Worm (Caenorhabditis elegans) whole organism, L2 larva: Measurements from ENCODE around the gene ssp-35.

ENCODE experiments used
- C34F6.9 ChIP-seq: fragments of 150-350 bp; optimal IDR thresholded peaks from 2 replicates; lab custom pipeline; 2014; ENCODE audit warnings: missing biosample characterization, missing genetic modification characterization
- R02D3.7 ChIP-seq: fragments of 150-350 bp; optimal IDR thresholded peaks from 2 replicates; lab custom pipeline; 2014; ENCODE audit warnings: missing biosample characterization, missing genetic modification characterization
- Y55F3AM.14 ChIP-seq: fragments of 200-800 bp; sonication (Bioruptor generic); optimal IDR thresholded peaks from 2 replicates; lab custom pipeline; 2018; ENCODE audit warnings: mild to moderate bottlenecking, missing genetic modification characterization, missing compliant biosample characterization
- ZK546.5 ChIP-seq: sonication (generic microtip); optimal IDR thresholded peaks from 2 replicates; lab custom pipeline; 2017; ENCODE audit warnings: missing biosample characterization, missing genetic modification characterization
- aly-2 ChIP-seq: fragments of 150-350 bp; optimal IDR thresholded peaks from 2 replicates; lab custom pipeline; 2014; ENCODE audit warnings: missing biosample characterization, missing genetic modification characterization
- ama-1 ChIP-seq: fragments of 150-350 bp; optimal IDR thresholded peaks from 2 replicates; lab custom pipeline; 2018; ENCODE audit warnings: inconsistent platforms
- blmp-1 ChIP-seq: sonication (generic microtip); optimal IDR thresholded peaks from 2 replicates; lab custom pipeline; 2017; ENCODE audit warnings: missing genetic modification characterization, mild to moderate bottlenecking, missing compliant biosample characterization, antibody characterized with exemption, moderate library complexity; ENCODE audit not compliant: insufficient read depth
- ceh-82 ChIP-seq: fragments of 150-350 bp; optimal IDR thresholded peaks from 2 replicates; lab custom pipeline; 2014; ENCODE audit warnings: missing biosample characterization, missing genetic modification characterization
- crh-2 ChIP-seq: sonication (generic microtip); optimal IDR thresholded peaks from 2 replicates; lab custom pipeline; 2017; ENCODE audit warnings: missing biosample characterization, missing genetic modification characterization
- dmd-4 ChIP-seq: sonication (generic microtip); optimal IDR thresholded peaks from 2 replicates; lab custom pipeline; 2017; ENCODE audit warnings: missing biosample characterization, missing genetic modification characterization
- egl-27 ChIP-seq: sonication (generic microtip); optimal IDR thresholded peaks from 3 replicates; lab custom pipeline; 2017; ENCODE audit warnings: missing biosample characterization, missing genetic modification reagents, missing genetic modification characterization
- elt-1 ChIP-seq: fragments of 150-350 bp; optimal IDR thresholded peaks from 2 replicates; lab custom pipeline; 2014; ENCODE audit warnings: missing biosample characterization, missing genetic modification characterization
- fos-1 ChIP-seq: fragments of 150-350 bp; optimal IDR thresholded peaks from 2 replicates; lab custom pipeline; 2014; ENCODE audit warnings: missing biosample characterization, missing genetic modification characterization
- gmeb-1 ChIP-seq: fragments of 150-350 bp; optimal IDR thresholded peaks from 2 replicates; lab custom pipeline; 2014; ENCODE audit warnings: missing biosample characterization, missing genetic modification characterization
- lin-11 ChIP-seq: fragments of 150-350 bp; sonication (generic microtip); optimal IDR thresholded peaks from 2 replicates; lab custom pipeline; 2014; ENCODE audit warnings: missing biosample characterization, missing genetic modification characterization, inconsistent platforms, mixed read lengths
- lin-13 ChIP-seq: fragments of 150-350 bp; optimal IDR thresholded peaks from 2 replicates; lab custom pipeline; 2014; ENCODE audit warnings: missing biosample characterization, missing genetic modification reagents, missing genetic modification characterization
- lsy-2 ChIP-seq, 2 experiments: fragments of 150-350 bp in 1 of 2; sonication (generic microtip) in 1 of 2; optimal IDR thresholded peaks; 2 replicates each; lab custom pipeline; 2014 to 2017; ENCODE audit warnings: missing biosample characterization in 2 of 2, missing genetic modification characterization in 2 of 2
- mab-5 ChIP-seq: fragments of 150-350 bp; optimal IDR thresholded peaks from 2 replicates; lab custom pipeline; 2014; ENCODE audit warnings: missing biosample characterization, missing genetic modification characterization
- mbf-1 ChIP-seq: sonication (generic microtip); optimal IDR thresholded peaks from 2 replicates; lab custom pipeline; 2017; ENCODE audit warnings: missing biosample characterization, missing genetic modification characterization
- mdl-1 ChIP-seq, 2 experiments: fragments of 150-350 bp in 1 of 2; sonication (generic microtip) in 1 of 2; optimal IDR thresholded peaks; 2 replicates each; lab custom pipeline; 2017; ENCODE audit warnings: missing biosample characterization in 2 of 2, missing genetic modification characterization in 2 of 2
- nhr-10 ChIP-seq: sonication (generic microtip); optimal IDR thresholded peaks from 2 replicates; lab custom pipeline; 2017; ENCODE audit warnings: missing biosample characterization, missing genetic modification characterization
- nhr-11 ChIP-seq: fragments of 150-350 bp; optimal IDR thresholded peaks from 2 replicates; lab custom pipeline; 2014; ENCODE audit warnings: missing biosample characterization, missing genetic modification characterization
- nhr-12 ChIP-seq: fragments of 150-350 bp; optimal IDR thresholded peaks from 2 replicates; lab custom pipeline; 2014; ENCODE audit warnings: missing biosample characterization, missing genetic modification characterization
- nhr-129 ChIP-seq: fragments of 150-350 bp; optimal IDR thresholded peaks from 2 replicates; lab custom pipeline; 2014; ENCODE audit warnings: missing biosample characterization, missing genetic modification characterization
- nhr-21 ChIP-seq: fragments of 150-350 bp; optimal IDR thresholded peaks from 2 replicates; lab custom pipeline; 2014; ENCODE audit warnings: missing biosample characterization, missing genetic modification characterization
- nhr-23 ChIP-seq: fragments of 150-350 bp; optimal IDR thresholded peaks from 2 replicates; lab custom pipeline; 2014; ENCODE audit warnings: missing biosample characterization, missing genetic modification reagents, missing genetic modification characterization
- nhr-25 ChIP-seq: fragments of 150-350 bp; sonication (generic microtip); optimal IDR thresholded peaks from 3 replicates; lab custom pipeline; 2014; ENCODE audit warnings: missing biosample characterization, missing genetic modification characterization
- nhr-6 ChIP-seq: fragments of 150-350 bp; optimal IDR thresholded peaks from 2 replicates; lab custom pipeline; 2014; ENCODE audit warnings: missing biosample characterization, missing genetic modification characterization
- nhr-77 ChIP-seq: fragments of 150-350 bp; optimal IDR thresholded peaks from 2 replicates; lab custom pipeline; 2014; ENCODE audit warnings: missing biosample characterization, missing genetic modification characterization
- peb-1 ChIP-seq: fragments of 150-350 bp; optimal IDR thresholded peaks from 2 replicates; lab custom pipeline; 2014; ENCODE audit warnings: missing biosample characterization, missing genetic modification characterization
- sem-4 ChIP-seq: fragments of 150-350 bp; optimal IDR thresholded peaks from 2 replicates; lab custom pipeline; 2014; ENCODE audit warnings: missing biosample characterization, missing genetic modification reagents, missing genetic modification characterization
- skn-1 ChIP-seq: sonication (generic microtip); optimal IDR thresholded peaks from 2 replicates; lab custom pipeline; 2017; ENCODE audit warnings: missing biosample characterization, missing genetic modification characterization
- unc-55 ChIP-seq: fragments of 150-350 bp; sonication (generic microtip); optimal IDR thresholded peaks from 3 replicates; lab custom pipeline; 2014; ENCODE audit warnings: missing biosample characterization, missing genetic modification reagents, missing genetic modification characterization
- unc-62 ChIP-seq: fragments of 150-350 bp; optimal IDR thresholded peaks from 2 replicates; lab custom pipeline; 2014; ENCODE audit warnings: missing biosample characterization, missing genetic modification reagents, missing genetic modification characterization
- zag-1 ChIP-seq: fragments of 150-350 bp; optimal IDR thresholded peaks from 2 replicates; lab custom pipeline; 2014; ENCODE audit warnings: missing biosample characterization, missing genetic modification characterization
- ztf-1 ChIP-seq: fragments of 200-800 bp; sonication (Bioruptor generic); conservative IDR thresholded peaks from 2 replicates; pipeline ENCODE4 v1.3.6; 2022; ENCODE audit warnings: missing genetic modification characterization, missing compliant biosample characterization
- ztf-11 ChIP-seq: sonication (generic microtip); optimal IDR thresholded peaks from 2 replicates; lab custom pipeline; 2017; ENCODE audit warnings: missing biosample characterization, missing genetic modification characterization

Gene ssp-35

ce11 chrV:12288577-12288976 is 25.0 kb upstream of the ssp-35 start, which contains the start of gene rskd-1:
rskd-1 (minus strand) TSS chrV:12288615.
- TF ChIP-seq fos-1 (peak; percentile 2), crh-2 (tag; lab: Kevin White, UChicago) (peak; percentile 35), unc-62 (GFP tag; lab: Kevin White, UChicago) (no peak), C34F6.9 (peak; percentile 27), nhr-21 (tag; lab: Kevin White, UChicago) (no peak), lin-13 (GFP tag; lab: Kevin White, UChicago) (peak; percentile 10), nhr-25 (peak; percentile 53), lsy-2 (tag; optimal IDR thresholded peaks at IDR 0.05; lab: Kevin White, UChicago) (peak in 1 of 2 experiments; percentile 35)

DNA sequence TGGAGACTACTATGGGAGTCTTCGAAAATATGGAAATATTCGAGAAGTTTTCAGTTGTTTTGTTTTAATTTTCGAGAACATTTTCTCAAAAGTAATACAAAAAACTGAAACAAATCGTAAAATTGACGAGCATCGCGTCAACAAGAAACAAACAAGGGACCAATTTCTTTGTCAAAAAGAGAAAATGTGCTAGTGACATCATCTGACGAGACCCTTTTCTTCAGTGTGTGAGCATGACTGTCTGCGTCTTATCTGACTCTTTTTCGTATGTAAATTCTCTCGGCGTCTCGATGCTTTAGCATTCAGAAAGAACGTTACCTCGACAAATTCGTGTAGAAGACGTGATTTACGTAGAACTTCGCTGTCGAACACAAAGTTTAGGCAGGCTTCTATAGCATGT is 24.0 kb upstream of the ssp-35 start:
- TF ChIP-seq elt-1 (tag; lab: Kevin White, UChicago) (no peak), unc-55 (GFP tag; lab: Kevin White, UChicago) (peak; percentile 41), nhr-129 (tag; lab: Kevin White, UChicago) (peak; percentile 77), zag-1 (tag; lab: Kevin White, UChicago) (peak; percentile 2), nhr-11 (tag; lab: Kevin White, UChicago) (no peak), dmd-4 (tag; lab: Kevin White, UChicago) (no peak), lsy-2 (tag; optimal IDR thresholded peaks at IDR 0.05; lab: Kevin White, UChicago) (peak in 1 of 2 experiments; percentile 36), mdl-1 (tag; optimal IDR thresholded peaks at IDR 0.05; lab: Kevin White, UChicago) (no peak), nhr-21 (tag; lab: Kevin White, UChicago) (no peak), ztf-1 (no peak), nhr-6 (tag; lab: Kevin White, UChicago) (no peak), Y55F3AM.14 (no peak), C34F6.9 (peak; percentile 35), R02D3.7 (tag; lab: Kevin White, UChicago) (no peak), blmp-1 (no peak)

DNA sequence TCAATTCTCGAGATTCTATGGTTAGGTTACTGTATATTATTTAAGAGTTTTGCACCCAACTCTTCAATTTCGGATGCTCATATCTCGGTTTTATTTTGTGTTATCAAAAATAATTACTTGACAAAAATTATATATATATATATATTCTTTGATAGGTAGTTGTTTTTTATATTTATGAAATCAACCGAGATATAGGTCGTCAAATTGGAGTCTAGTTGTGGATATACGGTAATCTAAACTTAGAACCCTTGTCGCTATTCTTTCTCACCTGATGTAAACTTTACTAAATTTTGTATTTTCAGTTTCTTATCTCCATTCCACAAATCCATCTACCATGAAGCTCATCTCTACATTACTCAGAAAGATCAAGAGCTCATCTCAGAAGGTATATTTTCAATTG is 19.6 kb upstream of the ssp-35 start, which contains the start of gene F55C5.10:
F55C5.10 (plus strand) TSS at position 301 of the 400 bp plus-strand sequence.
- TF ChIP-seq gmeb-1 (tag; lab: Kevin White, UChicago): no peak
- no peak for TF ChIP-seq C34F6.9
- TF ChIP-seq egl-27 (tag; lab: Kevin White, UChicago): no peak
- TF ChIP-seq nhr-23 (tag; lab: Kevin White, UChicago): no peak
- no peak for TF ChIP-seq ama-1 (lab: Kevin White, UChicago)
- TF ChIP-seq mdl-1 (tag; optimal IDR thresholded peaks at IDR 0.05; lab: Kevin White, UChicago): no peak
- no peak for TF ChIP-seq nhr-12 (tag; lab: Kevin White, UChicago)
- no peak for TF ChIP-seq blmp-1
- no peak for TF ChIP-seq mbf-1 (tag; lab: Kevin White, UChicago)
- no peak for TF ChIP-seq ztf-11
- TF ChIP-seq lin-13 (GFP tag; lab: Kevin White, UChicago): no peak
- TF ChIP-seq aly-2 (tag; lab: Kevin White, UChicago): no peak
- no peak for TF ChIP-seq nhr-10
- TF ChIP-seq ceh-82 (tag; lab: Kevin White, UChicago): no peak
- TF ChIP-seq nhr-77 (tag; lab: Kevin White, UChicago): no peak
- TF ChIP-seq Y55F3AM.14: no peak
- no peak for TF ChIP-seq nhr-25
- no peak for TF ChIP-seq skn-1 (tag; lab: Kevin White, UChicago)
- TF ChIP-seq lin-11: no peak

ce11 chrV:12281508-12281907 is 17.9 kb upstream of the ssp-35 start:
- no peak for TF ChIP-seq unc-55 (GFP tag; lab: Kevin White, UChicago)
- TF ChIP-seq lin-13 (GFP tag; lab: Kevin White, UChicago): no peak
- no peak for TF ChIP-seq unc-62 (GFP tag; lab: Kevin White, UChicago)
- TF ChIP-seq ceh-82 (tag; lab: Kevin White, UChicago): no peak
- TF ChIP-seq skn-1 (tag; lab: Kevin White, UChicago): no peak
- no peak for TF ChIP-seq mdl-1 (tag; optimal IDR thresholded peaks at IDR 0.05; lab: Kevin White, UChicago)
- TF ChIP-seq peb-1 (tag; lab: Kevin White, UChicago): no peak
- TF ChIP-seq mab-5: no peak
- no peak for TF ChIP-seq crh-2 (tag; lab: Kevin White, UChicago)
- no peak for TF ChIP-seq sem-4 (tag; lab: Kevin White, UChicago)
- TF ChIP-seq lin-11: no peak
- no peak for TF ChIP-seq zag-1 (tag; lab: Kevin White, UChicago)
- no peak for TF ChIP-seq ZK546.5
- no peak for TF ChIP-seq blmp-1
- no peak for TF ChIP-seq nhr-6 (tag; lab: Kevin White, UChicago)
- no peak for TF ChIP-seq dmd-4 (tag; lab: Kevin White, UChicago)
- TF ChIP-seq, all 48 proteins: peak for 0
